Worm (Caenorhabditis elegans) whole organism, mixed stage, embryonic: ENCODE data around the gene algn-9.

ENCODE experiments used
- ceh-83 ChIP-seq: fragments of 200-800 bp; sonication (Bioruptor generic); optimal IDR thresholded peaks from 2 replicates; lab custom pipeline; 2018; ENCODE audit warnings: mild to moderate bottlenecking, missing genetic modification characterization, missing compliant biosample characterization
- hlh-1 ChIP-seq: fragments of 150-350 bp; optimal IDR thresholded peaks from 2 replicates; lab custom pipeline; 2014; ENCODE audit warnings: missing biosample characterization, missing genetic modification reagents, missing genetic modification characterization
- lin-13 ChIP-seq: fragments of 150-350 bp; optimal IDR thresholded peaks from 2 replicates; lab custom pipeline; 2014; ENCODE audit warnings: missing biosample characterization, missing genetic modification characterization
- pha-4 ChIP-seq: fragments of 150-350 bp; optimal IDR thresholded peaks from 2 replicates; lab custom pipeline; 2018; ENCODE audit warnings: missing biosample characterization, missing genetic modification reagents, missing genetic modification characterization
- unc-62 ChIP-seq: fragments of 150-350 bp; optimal IDR thresholded peaks from 2 replicates; lab custom pipeline; 2014; ENCODE audit warnings: missing biosample characterization, missing genetic modification reagents, missing genetic modification characterization

- TF ChIP-seq pha-4 (tag; lab: Kevin White, UChicago) (no peak), lin-13 (tag; lab: Kevin White, UChicago) (no peak), unc-62 (no peak), ceh-83 (no peak), hlh-1 (tag; lab: Kevin White, UChicago) (no peak)
These were observed 24.4 kb upstream of the algn-9 start for ce11 chrII:10559671-10560184.
